Worm (Caenorhabditis elegans) whole organism, L2 larva: ENCODE results near the gene hpo-26.

Experiments used
- F13H6.1 ChIP-seq: sonication (generic microtip); optimal IDR thresholded peaks from 2 replicates; lab custom pipeline; 2016; ENCODE audit warnings: missing genetic modification characterization, missing compliant biosample characterization
- Y55F3AM.14 ChIP-seq: fragments of 200-800 bp; sonication (Bioruptor generic); optimal IDR thresholded peaks from 2 replicates; lab custom pipeline; 2018; ENCODE audit warnings: mild to moderate bottlenecking, missing genetic modification characterization, missing compliant biosample characterization
- alr-1 ChIP-seq: fragments of 150-350 bp; optimal IDR thresholded peaks from 2 replicates; lab custom pipeline; 2014; ENCODE audit warnings: missing biosample characterization, missing genetic modification characterization
- aly-2 ChIP-seq: fragments of 150-350 bp; optimal IDR thresholded peaks from 2 replicates; lab custom pipeline; 2014; ENCODE audit warnings: missing biosample characterization, missing genetic modification characterization
- ama-1 ChIP-seq: fragments of 150-350 bp; optimal IDR thresholded peaks from 2 replicates; lab custom pipeline; 2018; ENCODE audit warnings: inconsistent platforms
- blmp-1 ChIP-seq: sonication (generic microtip); optimal IDR thresholded peaks from 2 replicates; lab custom pipeline; 2017; ENCODE audit warnings: missing genetic modification characterization, mild to moderate bottlenecking, missing compliant biosample characterization, antibody characterized with exemption, moderate library complexity; ENCODE audit not compliant: insufficient read depth
- crh-2 ChIP-seq: sonication (generic microtip); optimal IDR thresholded peaks from 2 replicates; lab custom pipeline; 2017; ENCODE audit warnings: missing biosample characterization, missing genetic modification characterization
- egl-27 ChIP-seq: sonication (generic microtip); optimal IDR thresholded peaks from 3 replicates; lab custom pipeline; 2017; ENCODE audit warnings: missing biosample characterization, missing genetic modification reagents, missing genetic modification characterization
- elt-1 ChIP-seq: fragments of 150-350 bp; optimal IDR thresholded peaks from 2 replicates; lab custom pipeline; 2014; ENCODE audit warnings: missing biosample characterization, missing genetic modification characterization
- fos-1 ChIP-seq: fragments of 150-350 bp; optimal IDR thresholded peaks from 2 replicates; lab custom pipeline; 2014; ENCODE audit warnings: missing biosample characterization, missing genetic modification characterization
- gmeb-1 ChIP-seq: fragments of 150-350 bp; optimal IDR thresholded peaks from 2 replicates; lab custom pipeline; 2014; ENCODE audit warnings: missing biosample characterization, missing genetic modification characterization
- lin-11 ChIP-seq: fragments of 150-350 bp; sonication (generic microtip); optimal IDR thresholded peaks from 2 replicates; lab custom pipeline; 2014; ENCODE audit warnings: missing biosample characterization, missing genetic modification characterization, inconsistent platforms, mixed read lengths
- lin-13 ChIP-seq: fragments of 150-350 bp; optimal IDR thresholded peaks from 2 replicates; lab custom pipeline; 2014; ENCODE audit warnings: missing biosample characterization, missing genetic modification reagents, missing genetic modification characterization
- lin-39 ChIP-seq: fragments of 150-350 bp; optimal IDR thresholded peaks from 2 replicates; lab custom pipeline; 2014; ENCODE audit warnings: missing biosample characterization, missing genetic modification reagents, missing genetic modification characterization
- lsy-2 ChIP-seq, 2 experiments: fragments of 150-350 bp in 1 of 2; sonication (generic microtip) in 1 of 2; optimal IDR thresholded peaks; 2 replicates each; lab custom pipeline; 2014 to 2017; ENCODE audit warnings: missing biosample characterization in 2 of 2, missing genetic modification characterization in 2 of 2
- mab-5 ChIP-seq: fragments of 150-350 bp; optimal IDR thresholded peaks from 2 replicates; lab custom pipeline; 2014; ENCODE audit warnings: missing biosample characterization, missing genetic modification characterization
- mbf-1 ChIP-seq: sonication (generic microtip); optimal IDR thresholded peaks from 2 replicates; lab custom pipeline; 2017; ENCODE audit warnings: missing biosample characterization, missing genetic modification characterization
- mdl-1 ChIP-seq, 2 experiments: fragments of 150-350 bp in 1 of 2; sonication (generic microtip) in 1 of 2; optimal IDR thresholded peaks; 2 replicates each; lab custom pipeline; 2017; ENCODE audit warnings: missing biosample characterization in 2 of 2, missing genetic modification characterization in 2 of 2
- nhr-10 ChIP-seq: sonication (generic microtip); optimal IDR thresholded peaks from 2 replicates; lab custom pipeline; 2017; ENCODE audit warnings: missing biosample characterization, missing genetic modification characterization
- nhr-11 ChIP-seq: fragments of 150-350 bp; optimal IDR thresholded peaks from 2 replicates; lab custom pipeline; 2014; ENCODE audit warnings: missing biosample characterization, missing genetic modification characterization
- nhr-129 ChIP-seq: fragments of 150-350 bp; optimal IDR thresholded peaks from 2 replicates; lab custom pipeline; 2014; ENCODE audit warnings: missing biosample characterization, missing genetic modification characterization
- nhr-21 ChIP-seq: fragments of 150-350 bp; optimal IDR thresholded peaks from 2 replicates; lab custom pipeline; 2014; ENCODE audit warnings: missing biosample characterization, missing genetic modification characterization
- nhr-6 ChIP-seq: fragments of 150-350 bp; optimal IDR thresholded peaks from 2 replicates; lab custom pipeline; 2014; ENCODE audit warnings: missing biosample characterization, missing genetic modification characterization
- nhr-77 ChIP-seq: fragments of 150-350 bp; optimal IDR thresholded peaks from 2 replicates; lab custom pipeline; 2014; ENCODE audit warnings: missing biosample characterization, missing genetic modification characterization
- sem-4 ChIP-seq: fragments of 150-350 bp; optimal IDR thresholded peaks from 2 replicates; lab custom pipeline; 2014; ENCODE audit warnings: missing biosample characterization, missing genetic modification reagents, missing genetic modification characterization
- sma-3 ChIP-seq: sonication (generic microtip); optimal IDR thresholded peaks from 2 replicates; lab custom pipeline; 2016; ENCODE audit warnings: missing genetic modification reagents, missing genetic modification characterization, missing compliant biosample characterization
- sma-9 ChIP-seq, 2 experiments: fragments of 150-350 bp in 1 of 2; sonication (generic microtip) in 1 of 2; optimal IDR thresholded peaks; 2 replicates each; lab custom pipeline; 2014 to 2016; ENCODE audit warnings: missing genetic modification characterization in 2 of 2, mild to moderate bottlenecking in 1 of 2, missing biosample characterization in 1 of 2, missing compliant biosample characterization in 1 of 2, missing genetic modification reagents in 1 of 2, moderate library complexity in 1 of 2
- snpc-4 ChIP-seq: fragments of 150-350 bp; optimal IDR thresholded peaks from 2 replicates; lab custom pipeline; 2014; ENCODE audit warnings: missing biosample characterization, missing genetic modification characterization
- unc-55 ChIP-seq: fragments of 150-350 bp; sonication (generic microtip); optimal IDR thresholded peaks from 3 replicates; lab custom pipeline; 2014; ENCODE audit warnings: missing biosample characterization, missing genetic modification reagents, missing genetic modification characterization
- unc-62 ChIP-seq: fragments of 150-350 bp; optimal IDR thresholded peaks from 2 replicates; lab custom pipeline; 2014; ENCODE audit warnings: missing biosample characterization, missing genetic modification reagents, missing genetic modification characterization
- zag-1 ChIP-seq: fragments of 150-350 bp; optimal IDR thresholded peaks from 2 replicates; lab custom pipeline; 2014; ENCODE audit warnings: missing biosample characterization, missing genetic modification characterization
- ztf-1 ChIP-seq: fragments of 200-800 bp; sonication (Bioruptor generic); conservative IDR thresholded peaks from 2 replicates; pipeline ENCODE4 v1.3.6; 2022; ENCODE audit warnings: missing genetic modification characterization, missing compliant biosample characterization
- ztf-4 ChIP-seq: fragments of 150-350 bp; optimal IDR thresholded peaks from 2 replicates; lab custom pipeline; 2014; ENCODE audit warnings: missing biosample characterization, missing genetic modification characterization

The hpo-26 gene

ce11 chrV:6488849-6489248 lies 44.0 kb downstream of the hpo-26 start, which contains the start of gene lec-10:
Gene lec-10, minus strand, starts transcription at chrV:6489120.
- TF ChIP-seq gmeb-1 (tag; lab: Kevin White, UChicago) (peak; percentile 33), nhr-77 (tag; lab: Kevin White, UChicago) (no peak), sma-9 (GFP tag; optimal IDR thresholded peaks at IDR 0.05; lab: Kevin White, UChicago) (peak; percentile 66), sma-9 (tag; optimal IDR thresholded peaks at IDR 0.05; lab: Kevin White, UChicago) (no peak), sem-4 (no peak), F13H6.1 (peak; percentile 1), unc-55 (GFP tag; lab: Kevin White, UChicago) (no peak), crh-2 (tag; lab: Kevin White, UChicago) (peak; percentile 55), fos-1 (tag; lab: Kevin White, UChicago) (peak; percentile 87)

- TF ChIP-seq mdl-1 (tag; optimal IDR thresholded peaks at IDR 0.05; lab: Kevin White, UChicago) (no peak), ama-1 (lab: Kevin White, UChicago) (peak; percentile 33), snpc-4 (tag; lab: Kevin White, UChicago) (no peak), sma-3 (GFP tag; lab: Kevin White, UChicago) (no peak), nhr-11 (tag; lab: Kevin White, UChicago) (no peak), aly-2 (no peak), nhr-10 (tag; lab: Kevin White, UChicago) (no peak), sma-9 (GFP tag; optimal IDR thresholded peaks at IDR 0.05; lab: Kevin White, UChicago) (no peak), sma-9 (tag; optimal IDR thresholded peaks at IDR 0.05; lab: Kevin White, UChicago) (no peak), mab-5 (no peak), nhr-77 (tag; lab: Kevin White, UChicago) (no peak), crh-2 (tag; lab: Kevin White, UChicago) (peak; percentile 67), mbf-1 (tag; lab: Kevin White, UChicago) (no peak), unc-62 (GFP tag; lab: Kevin White, UChicago) (no peak), lin-39 (tag; lab: Kevin White, UChicago) (no peak), lin-11 (tag; lab: Kevin White, UChicago) (no peak), gmeb-1 (tag; lab: Kevin White, UChicago) (peak; percentile 41), Y55F3AM.14 (GFP tag; lab: Kevin White, UChicago) (no peak), elt-1 (no peak), nhr-129 (no peak), nhr-6 (no peak), lin-13 (GFP tag; lab: Kevin White, UChicago) (peak; percentile 44), zag-1 (tag; lab: Kevin White, UChicago) (no peak), lsy-2 (tag; optimal IDR thresholded peaks at IDR 0.05; lab: Kevin White, UChicago) (no peak), nhr-21 (tag; lab: Kevin White, UChicago) (no peak), egl-27 (tag; lab: Kevin White, UChicago) (no peak), blmp-1 (tag; lab: Kevin White, UChicago) (no peak), sem-4 (no peak), unc-55 (GFP tag; lab: Kevin White, UChicago) (no peak), alr-1 (tag; lab: Kevin White, UChicago) (no peak)
These were observed 45.0 kb downstream of the hpo-26 start for ce11 chrV:6487878-6488277.

ce11 chrV:6485109-6485508 lies 47.8 kb downstream of the hpo-26 start:
- TF ChIP-seq ztf-4 (tag; lab: Kevin White, UChicago): no peak
- TF ChIP-seq ztf-1: no peak
- TF ChIP-seq fos-1 (tag; lab: Kevin White, UChicago): no peak
- no peak for TF ChIP-seq nhr-10 (tag; lab: Kevin White, UChicago)
- TF ChIP-seq sem-4: no peak
- no peak for TF ChIP-seq nhr-11 (tag; lab: Kevin White, UChicago)
